Fruit fly (Drosophila melanogaster): ENCODE data around the gene CG14297.

CG14297 gene

dm6 chr3R:18910923-18911322 is 13.0 kb downstream of the CG14297 start (continued):
- no peak for TF ChIP-seq CG10147 (GFP tag; optimal IDR thresholded peaks at IDR 0.05)
- no peak for TF ChIP-seq sob (GFP tag; IDR thresholded peaks at IDR 0.05)
- TF ChIP-seq zf30C (GFP tag; optimal IDR thresholded peaks at IDR 0.05) = no peak
- no peak for TF ChIP-seq tio (GFP tag; optimal IDR thresholded peaks at IDR 0.05)
- no peak for TF ChIP-seq CTCF (GFP tag; optimal IDR thresholded peaks at IDR 0.05)
- no peak for TF ChIP-seq schlank (tag; optimal IDR thresholded peaks at IDR 0.05)
- TF ChIP-seq Elba2 (GFP tag; optimal IDR thresholded peaks at IDR 0.05) = no peak
- no peak for TF ChIP-seq E2f1 (GFP tag; IDR thresholded peaks at IDR 0.05)
- TF ChIP-seq Bteb2 (GFP tag; optimal IDR thresholded peaks at IDR 0.05) = no peak
- peak; percentile 3 for TF ChIP-seq CG9727 (GFP tag; optimal IDR thresholded peaks at IDR 0.05)
- TF ChIP-seq CG12299 (tag; optimal IDR thresholded peaks at IDR 0.05) = no peak
- no peak for TF ChIP-seq toy (GFP tag; IDR thresholded peaks at IDR 0.05)
- TF ChIP-seq CG10431 (GFP tag; optimal IDR thresholded peaks at IDR 0.05) = no peak
- no peak for TF ChIP-seq da (GFP tag; optimal IDR thresholded peaks at IDR 0.05)
- TF ChIP-seq HLH54F (GFP tag; optimal IDR thresholded peaks at IDR 0.05) = no peak
- TF ChIP-seq crol (GFP tag; IDR thresholded peaks at IDR 0.05) = no peak
- no peak for TF ChIP-seq rib (GFP tag; IDR thresholded peaks at IDR 0.05)
- no peak for TF ChIP-seq CG2120 (GFP tag; optimal IDR thresholded peaks at IDR 0.05)
- TF ChIP-seq Dip3 (GFP tag; optimal IDR thresholded peaks at IDR 0.05) = no peak
- no peak for TF ChIP-seq Six4 (GFP tag; optimal IDR thresholded peaks at IDR 0.05)
- peak; percentile 28 for TF ChIP-seq grau (tag; optimal IDR thresholded peaks at IDR 0.05)
- no peak for TF ChIP-seq CG34376 (GFP tag; optimal IDR thresholded peaks at IDR 0.05)
- TF ChIP-seq CG1603 (tag; optimal IDR thresholded peaks at IDR 0.05) = no peak
- TF ChIP-seq MESR4 (GFP tag; optimal IDR thresholded peaks at IDR 0.05) = no peak
- peak; percentile 19 for TF ChIP-seq dmrt99B (tag; optimal IDR thresholded peaks at IDR 0.05)
- TF ChIP-seq ranshi (GFP tag; IDR thresholded peaks at IDR 0.05) = no peak
- TF ChIP-seq so (GFP tag; IDR thresholded peaks at IDR 0.05) = no peak
- TF ChIP-seq CG12659 (GFP tag; optimal IDR thresholded peaks at IDR 0.05) = peak; percentile 1
- no peak for TF ChIP-seq Hsf (GFP tag; optimal IDR thresholded peaks at IDR 0.05)
- no peak for TF ChIP-seq ssp (GFP tag; IDR thresholded peaks at IDR 0.05)
- TF ChIP-seq CG6765 (GFP tag; optimal IDR thresholded peaks at IDR 0.05) = no peak
- TF ChIP-seq Nf-YA (GFP tag; IDR thresholded peaks at IDR 0.05) = no peak
- no peak for TF ChIP-seq hkb (optimal IDR thresholded peaks at IDR 0.05)
- no peak for TF ChIP-seq hkb (GFP tag; IDR thresholded peaks at IDR 0.05)
- no peak for TF ChIP-seq CG9876 (GFP tag; optimal IDR thresholded peaks at IDR 0.05)

dm6 chr3R:18912782-18913331 is 14.9 kb downstream of the CG14297 start, which contains the start of gene Sgsh:
Gene Sgsh (minus strand): TSS chr3R:18912922.
- TF ChIP-seq ara (GFP tag; IDR thresholded peaks at IDR 0.05) (0 out of 2 replicates have a peak, but pooled peaks have one; percentile 19), CG6813 (GFP tag; optimal IDR thresholded peaks at IDR 0.05) (no peak), row (GFP tag; IDR thresholded peaks at IDR 0.05) (peak; percentile 30; the same call in 2 of the 3 replicates), CG12219 (GFP tag; optimal IDR thresholded peaks at IDR 0.05) (no peak), Ets97D (GFP tag; optimal IDR thresholded peaks at IDR 0.05) (no peak), sens (GFP tag) (peak; percentile 54), CG1602 (GFP tag; optimal IDR thresholded peaks at IDR 0.05) (no peak), gem (tag; optimal IDR thresholded peaks at IDR 0.05) (peak; percentile 1), CG15269 (tag; optimal IDR thresholded peaks at IDR 0.05) (no peak), CoRest (tag; optimal IDR thresholded peaks at IDR 0.05) (no peak), z (GFP tag; IDR thresholded peaks at IDR 0.05) (0 out of 3 replicates have a peak, but pooled peaks have one; percentile 30), zen (tag; optimal IDR thresholded peaks at IDR 0.05) (peak; percentile 21), Oaz (GFP tag; IDR thresholded peaks at IDR 0.05) (no peak), prd (optimal IDR thresholded peaks at IDR 0.05) (no peak), prd (GFP tag; IDR thresholded peaks at IDR 0.05) (0 out of 3 replicates have a peak, but pooled peaks have one; percentile 5), CHES-1-like (GFP tag; optimal IDR thresholded peaks at IDR 0.05) (no peak), oc (tag; optimal IDR thresholded peaks at IDR 0.05) (peak; percentile 54), CG17802 (tag; optimal IDR thresholded peaks at IDR 0.05) (no peak), grau (tag; optimal IDR thresholded peaks at IDR 0.05) (peak; percentile 87), Xrp1 (GFP tag; IDR thresholded peaks at IDR 0.05) (peak; percentile 49; the same call in 1 of the 2 replicates), br (optimal IDR thresholded peaks at IDR 0.05) (no peak)

Measured in whole organism, embryonic.